Worm (Caenorhabditis elegans): ENCODE data around the gene bli-5.
A peak's percentile ranks its signal among the peaks of the same experiment; 100 is the strongest.

bli-5 gene

DNA sequence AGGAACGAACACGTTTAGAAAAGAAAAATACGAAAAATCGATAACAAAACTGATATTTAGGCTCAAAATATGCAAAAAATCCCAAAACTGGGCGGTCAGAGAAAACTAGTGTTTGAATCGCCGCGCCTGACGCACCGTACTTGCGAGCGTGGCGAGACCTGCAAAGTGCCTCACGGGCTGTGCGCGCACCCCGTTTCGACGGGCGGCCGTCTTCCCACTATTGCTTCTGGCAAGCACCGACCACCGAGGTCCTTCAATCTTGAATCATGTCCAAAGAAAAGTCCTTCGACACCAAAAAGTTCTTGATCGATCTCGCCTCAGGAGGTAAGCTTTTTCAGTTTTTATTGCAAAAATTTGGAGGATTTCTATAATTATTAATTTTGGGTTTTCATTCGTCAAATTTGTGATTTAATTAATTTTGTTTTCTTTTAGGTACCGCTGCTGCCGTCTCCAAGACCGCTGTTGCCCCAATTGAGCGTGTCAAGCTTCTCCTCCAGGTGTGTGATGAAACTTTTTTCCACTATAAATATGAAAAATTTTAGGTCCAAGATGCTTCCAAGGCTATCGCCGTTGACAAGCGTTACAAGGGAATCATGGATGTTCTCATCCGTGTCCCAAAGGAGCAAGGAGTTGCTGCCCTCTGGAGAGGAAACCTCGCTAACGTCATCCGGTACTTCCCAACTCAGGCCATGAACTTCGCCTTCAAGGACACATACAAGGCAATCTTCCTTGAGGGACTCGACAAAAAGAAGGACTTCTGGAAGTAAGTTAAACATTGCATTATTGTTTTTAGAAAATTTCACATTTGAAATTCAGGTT, 33.6 kb upstream of the bli-5 start, which contains the start of gene ant-1.1 (continued):
- TF ChIP-seq ceh-91 (GFP tag; IDR thresholded peaks at IDR 0.05) (peak; percentile 78), C06A6.2 (GFP tag; conservative IDR thresholded peaks at IDR 0.05) (peak; percentile 81), ztf-6 (GFP tag; IDR thresholded peaks at IDR 0.05) (0 out of 2 replicates have a peak, but pooled peaks have one; percentile 38), hlh-12 (tag; optimal IDR thresholded peaks at IDR 0.05) (no peak), dpff-1 (tag; optimal IDR thresholded peaks at IDR 0.05) (no peak), snpc-4 (GFP tag; optimal IDR thresholded peaks at IDR 0.05) (no peak), snpc-4 (tag; optimal IDR thresholded peaks at IDR 0.05) (peak in 3 of 4 experiments; percentile 34 to 65 (median 57)), ztf-3 (GFP tag; optimal IDR thresholded peaks at IDR 0.05) (no peak), ztf-25 (GFP tag; IDR thresholded peaks at IDR 0.05) (0 out of 2 replicates have a peak, but pooled peaks have one; percentile 24), Y95B8A.8 (GFP tag; IDR thresholded peaks at IDR 0.05) (peak; percentile 69), ceh-27 (GFP tag; optimal IDR thresholded peaks at IDR 0.05) (peak; percentile 89), hsf-1 (GFP tag; IDR thresholded peaks at IDR 0.05) (peak; percentile 85), ets-4 (GFP tag; optimal IDR thresholded peaks at IDR 0.05) (peak; percentile 53), mel-28 (tag; optimal IDR thresholded peaks at IDR 0.05; ENCODE audit: borderline replicate concordance) (peak; percentile 38), ztf-26 (tag; optimal IDR thresholded peaks at IDR 0.05) (peak; percentile 85), lsy-27 (tag; optimal IDR thresholded peaks at IDR 0.05; ENCODE audit: borderline replicate concordance, insufficient read depth) (no peak), rpc-1 (optimal IDR thresholded peaks at IDR 0.05) (peak; percentile 21), rpc-1 (tag; optimal IDR thresholded peaks at IDR 0.05) (no peak), F57C9.4 (tag; optimal IDR thresholded peaks at IDR 0.05) (no peak), F22D6.2 (tag; optimal IDR thresholded peaks at IDR 0.05) (peak; percentile 1), T07F8.4 (tag; optimal IDR thresholded peaks at IDR 0.05) (no peak), B0261.1 (tag; optimal IDR thresholded peaks at IDR 0.05) (peak; percentile 4), D2030.7 (GFP tag; IDR thresholded peaks at IDR 0.05) (peak; percentile 88), hlh-26 (GFP tag; conservative IDR thresholded peaks at IDR 0.05) (no peak), nhr-90 (tag; optimal IDR thresholded peaks at IDR 0.05) (no peak), sdz-38 (tag; optimal IDR thresholded peaks at IDR 0.05) (no peak), athp-1 (tag; optimal IDR thresholded peaks at IDR 0.05) (peak; percentile 81), nhr-27 (tag; optimal IDR thresholded peaks at IDR 0.05) (no peak), F55B11.4 (tag; optimal IDR thresholded peaks at IDR 0.05; ENCODE audit: borderline replicate concordance, insufficient read depth) (no peak), ceh-79 (tag; optimal IDR thresholded peaks at IDR 0.05) (peak; percentile 19), lin-35 (GFP tag; optimal IDR thresholded peaks at IDR 0.05) (peak; percentile 13 to 96 (median 66)), F39B2.1 (GFP tag; IDR thresholded peaks at IDR 0.05) (peak; percentile 73; the same call in 1 of the 2 replicates), nhr-120 (GFP tag; IDR thresholded peaks at IDR 0.05) (no peak), fkh-3 (tag; optimal IDR thresholded peaks at IDR 0.05) (no peak), K11D2.4 (GFP tag; IDR thresholded peaks at IDR 0.05) (peak; percentile 83), attf-5 (GFP tag; optimal IDR thresholded peaks at IDR 0.05) (peak; percentile 88), Y53F4B.3 (GFP tag; IDR thresholded peaks at IDR 0.05) (peak; percentile 63), akir-1 (GFP tag; optimal IDR thresholded peaks at IDR 0.05) (no peak), ama-1 (optimal IDR thresholded peaks at IDR 0.05) (peak; percentile 82), ama-1 (GFP tag; optimal IDR thresholded peaks at IDR 0.05) (no peak), C17E4.6 (GFP tag; IDR thresholded peaks at IDR 0.05) (peak; percentile 79; the same call in 1 of the 2 replicates), egl-44 (GFP tag; IDR thresholded peaks at IDR 0.05) (no peak), lsl-1 (GFP tag; optimal IDR thresholded peaks at IDR 0.05) (peak; percentile 88), F10E7.11 (tag; optimal IDR thresholded peaks at IDR 0.05) (no peak), Y79H2A.3 (GFP tag; conservative IDR thresholded peaks at IDR 0.05) (no peak), rec-8 (tag; optimal IDR thresholded peaks at IDR 0.05) (no peak), mcd-1 (GFP tag; IDR thresholded peaks at IDR 0.05) (peak; percentile 94), tbx-9 (tag; optimal IDR thresholded peaks at IDR 0.05; ENCODE audit: borderline replicate concordance) (no peak)

Measured in whole organism, young adult.